Worm (Caenorhabditis elegans) whole organism, late embryonic: ENCODE results near the gene srx-76.
A peak's percentile ranks its signal among the peaks of the same experiment; 100 is the strongest.

ENCODE experiments used
- C08G9.2 ChIP-seq: sonication (generic microtip); optimal IDR thresholded peaks from 2 replicates; lab custom pipeline; 2016; ENCODE audit warnings: mild to moderate bottlenecking, missing genetic modification characterization, moderate library complexity, missing compliant biosample characterization
- C38D4.7 ChIP-seq: fragments of 200-800 bp; sonication (Bioruptor generic); optimal IDR thresholded peaks from 2 replicates; lab custom pipeline; 2018; ENCODE audit warnings: mild to moderate bottlenecking, missing genetic modification characterization, moderate library complexity, missing compliant biosample characterization
- K02D7.2 ChIP-seq: sonication (generic microtip); optimal IDR thresholded peaks from 2 replicates; lab custom pipeline; 2017; ENCODE audit warnings: mild to moderate bottlenecking, missing genetic modification characterization, missing compliant biosample characterization
- T23F11.4 ChIP-seq: fragments of 200-800 bp; sonication (Bioruptor generic); optimal IDR thresholded peaks from 2 replicates; lab custom pipeline; 2018; ENCODE audit warnings: mild to moderate bottlenecking, missing genetic modification characterization, missing compliant biosample characterization
- ahr-1 ChIP-seq: sonication (generic microtip); optimal IDR thresholded peaks from 2 replicates; lab custom pipeline; 2016; ENCODE audit warnings: missing genetic modification characterization, missing compliant biosample characterization
- ceh-18 ChIP-seq: sonication (generic microtip); optimal IDR thresholded peaks from 2 replicates; lab custom pipeline; 2016; ENCODE audit warnings: missing genetic modification characterization, missing compliant biosample characterization
- ceh-31 ChIP-seq: sonication (generic microtip); optimal IDR thresholded peaks from 2 replicates; lab custom pipeline; 2016; ENCODE audit warnings: missing genetic modification characterization, missing compliant biosample characterization
- ceh-34 ChIP-seq: sonication (generic microtip); optimal IDR thresholded peaks from 2 replicates; lab custom pipeline; 2016; ENCODE audit warnings: mild to moderate bottlenecking, missing genetic modification characterization, missing compliant biosample characterization
- ceh-45 ChIP-seq: fragments of 200-800 bp; sonication (Bioruptor generic); IDR thresholded peaks from 2 replicates; pipeline ENCODE4 v1.3.6; 2022; ENCODE audit warnings: missing genetic modification reagents, missing genetic modification characterization, missing compliant biosample characterization
- ceh-48 ChIP-seq: sonication (generic microtip); optimal IDR thresholded peaks from 2 replicates; lab custom pipeline; 2016; ENCODE audit warnings: missing genetic modification characterization, inconsistent platforms, missing compliant biosample characterization
- ceh-6 ChIP-seq: fragments of 200-800 bp; sonication (Bioruptor generic); optimal IDR thresholded peaks from 2 replicates; lab custom pipeline; 2018; ENCODE audit warnings: mild to moderate bottlenecking, missing genetic modification characterization, missing compliant biosample characterization
- ceh-9 ChIP-seq: sonication (generic microtip); optimal IDR thresholded peaks from 2 replicates; lab custom pipeline; 2016; ENCODE audit warnings: mild to moderate bottlenecking, missing genetic modification characterization, inconsistent platforms, missing compliant biosample characterization
- dve-1 ChIP-seq: sonication (generic microtip); optimal IDR thresholded peaks from 2 replicates; lab custom pipeline; 2017; ENCODE audit warnings: antibody characterized with exemption, mild to moderate bottlenecking, missing genetic modification characterization, missing compliant biosample characterization
- elt-4 ChIP-seq: sonication (generic microtip); optimal IDR thresholded peaks from 2 replicates; lab custom pipeline; 2016; ENCODE audit warnings: missing genetic modification characterization, missing compliant biosample characterization
- eyg-1 ChIP-seq: sonication (generic microtip); optimal IDR thresholded peaks from 2 replicates; lab custom pipeline; 2016; ENCODE audit warnings: missing genotype, missing genetic modification characterization, missing compliant biosample characterization
- fax-1 ChIP-seq: sonication (generic microtip); optimal IDR thresholded peaks from 2 replicates; lab custom pipeline; 2016; ENCODE audit warnings: missing genotype, missing genetic modification characterization, missing compliant biosample characterization
- fkh-10 ChIP-seq: fragments of 150-350 bp; optimal IDR thresholded peaks from 2 replicates; lab custom pipeline; 2014; ENCODE audit warnings: missing biosample characterization, missing genetic modification reagents, missing genetic modification characterization
- hlh-13 ChIP-seq: fragments of 200-800 bp; sonication (Bioruptor generic); optimal IDR thresholded peaks from 2 replicates; lab custom pipeline; 2018; ENCODE audit warnings: mild to moderate bottlenecking, missing genetic modification characterization, missing compliant biosample characterization
- hlh-15 ChIP-seq: sonication (generic microtip); optimal IDR thresholded peaks from 2 replicates; lab custom pipeline; 2016; ENCODE audit warnings: missing genetic modification characterization, missing compliant biosample characterization
- hlh-30 ChIP-seq: sonication (generic microtip); optimal IDR thresholded peaks from 2 replicates; lab custom pipeline; 2017; ENCODE audit warnings: antibody characterized with exemption, missing genetic modification characterization, missing compliant biosample characterization; ENCODE audit not compliant: insufficient read depth
- lim-6 ChIP-seq: sonication (generic microtip); optimal IDR thresholded peaks from 2 replicates; lab custom pipeline; 2016; ENCODE audit warnings: missing genetic modification characterization, missing compliant biosample characterization
- madf-2 ChIP-seq: sonication (generic microtip); optimal IDR thresholded peaks from 2 replicates; lab custom pipeline; 2017; ENCODE audit warnings: missing genetic modification characterization, missing compliant biosample characterization
- nfya-1 ChIP-seq: sonication (generic microtip); optimal IDR thresholded peaks from 2 replicates; lab custom pipeline; 2017; ENCODE audit warnings: missing genetic modification characterization, mild to moderate bottlenecking, missing compliant biosample characterization, antibody characterized with exemption, moderate library complexity
- nhr-232 ChIP-seq: sonication (generic microtip); optimal IDR thresholded peaks from 2 replicates; lab custom pipeline; 2016; ENCODE audit warnings: missing genetic modification characterization, missing compliant biosample characterization
- pag-3 ChIP-seq: sonication (generic microtip); optimal IDR thresholded peaks from 2 replicates; lab custom pipeline; 2016; ENCODE audit warnings: missing compliant biosample characterization, missing genetic modification characterization, borderline replicate concordance
- pax-1 ChIP-seq: fragments of 150-350 bp; optimal IDR thresholded peaks from 2 replicates; lab custom pipeline; 2014; ENCODE audit warnings: missing biosample characterization, missing genetic modification characterization
- pha-2 ChIP-seq: sonication (generic microtip); optimal IDR thresholded peaks from 2 replicates; lab custom pipeline; 2017; ENCODE audit warnings: mild to moderate bottlenecking, missing genetic modification characterization, missing compliant biosample characterization
- pqm-1 ChIP-seq: sonication (generic microtip); optimal IDR thresholded peaks from 2 replicates; lab custom pipeline; 2016; ENCODE audit warnings: missing genetic modification characterization, missing compliant biosample characterization
- pros-1 ChIP-seq: fragments of 150-350 bp; optimal IDR thresholded peaks from 2 replicates; lab custom pipeline; 2014; ENCODE audit warnings: missing biosample characterization, missing genetic modification reagents, missing genetic modification characterization
- ref-2 ChIP-seq: sonication (generic microtip); optimal IDR thresholded peaks from 2 replicates; lab custom pipeline; 2016; ENCODE audit warnings: missing genetic modification characterization, missing compliant biosample characterization
- rnt-1 ChIP-seq: sonication (generic microtip); optimal IDR thresholded peaks from 2 replicates; lab custom pipeline; 2016; ENCODE audit warnings: missing genetic modification characterization, missing compliant biosample characterization
- sox-2 ChIP-seq: fragments of 200-800 bp; sonication (Bioruptor generic); IDR thresholded peaks from 2 replicates; pipeline ENCODE4 v1.3.6; 2022; ENCODE audit warnings: missing genetic modification reagents, missing genetic modification characterization, missing compliant biosample characterization
- ttx-3 ChIP-seq: sonication (generic microtip); optimal IDR thresholded peaks from 2 replicates; lab custom pipeline; 2016; ENCODE audit warnings: missing genetic modification reagents, missing genetic modification characterization, missing compliant biosample characterization
- unc-55 ChIP-seq: sonication (generic microtip); optimal IDR thresholded peaks from 2 replicates; lab custom pipeline; 2017; ENCODE audit warnings: missing biosample characterization, missing genetic modification reagents, missing genetic modification characterization
- zip-5 ChIP-seq: sonication (generic microtip); optimal IDR thresholded peaks from 2 replicates; lab custom pipeline; 2016; ENCODE audit warnings: missing genetic modification characterization, missing compliant biosample characterization
- ztf-16 ChIP-seq: sonication (generic microtip); optimal IDR thresholded peaks from 2 replicates; lab custom pipeline; 2017; ENCODE audit warnings: missing genetic modification characterization, missing compliant biosample characterization

srx-76 gene

ce11 chrV:11921229-11921628 lies 29.6 kb downstream of the srx-76 start:
- TF ChIP-seq ref-2 (tag; lab: Kevin White, UChicago) (no peak), nhr-232 (tag; lab: Kevin White, UChicago) (no peak), unc-55 (GFP tag; lab: Kevin White, UChicago) (peak; percentile 55), ceh-6 (GFP tag; lab: Kevin White, UChicago) (no peak), pax-1 (tag; lab: Kevin White, UChicago) (no peak)

ce11 chrV:11921689-11922517 lies 30.3 kb downstream of the srx-76 start:
- TF ChIP-seq unc-55 (GFP tag; lab: Kevin White, UChicago), result peak; percentile 18
- TF ChIP-seq hlh-13 (GFP tag; lab: Kevin White, UChicago), result no peak
- no peak for TF ChIP-seq pros-1 (tag; lab: Kevin White, UChicago)
- TF ChIP-seq K02D7.2 (tag; lab: Kevin White, UChicago), result no peak
- no peak for TF ChIP-seq eyg-1
- no peak for TF ChIP-seq madf-2 (tag; lab: Kevin White, UChicago)
- no peak for TF ChIP-seq ceh-9 (tag; lab: Kevin White, UChicago)
- no peak for TF ChIP-seq fkh-10 (GFP tag; lab: Kevin White, UChicago)
- no peak for TF ChIP-seq ceh-34 (tag; lab: Kevin White, UChicago)
- TF ChIP-seq ceh-18 (tag; lab: Kevin White, UChicago), result peak; percentile 23
- no peak for TF ChIP-seq ceh-48
- TF ChIP-seq dve-1 (tag; lab: Kevin White, UChicago), result no peak
- TF ChIP-seq pag-3, result no peak
- TF ChIP-seq zip-5, result no peak
- TF ChIP-seq ttx-3 (tag; lab: Kevin White, UChicago), result no peak
- TF ChIP-seq ztf-16 (tag; lab: Kevin White, UChicago), result no peak
- TF ChIP-seq pax-1 (tag; lab: Kevin White, UChicago), result no peak
- TF ChIP-seq hlh-15 (tag; lab: Kevin White, UChicago), result no peak
- peak; percentile 45 for TF ChIP-seq ceh-31 (tag; lab: Kevin White, UChicago)
- TF ChIP-seq nfya-1 (tag; lab: Kevin White, UChicago), result peak; percentile 19
- no peak for TF ChIP-seq elt-4 (tag; lab: Kevin White, UChicago)
- no peak for TF ChIP-seq T23F11.4 (GFP tag; lab: Kevin White, UChicago)
- TF ChIP-seq ceh-45 (GFP tag; lab: Robert Waterston, UW), result no peak
- peak; percentile 4 for TF ChIP-seq rnt-1 (tag; lab: Kevin White, UChicago)
- no peak for TF ChIP-seq lim-6 (tag; lab: Kevin White, UChicago)
- no peak for TF ChIP-seq sox-2 (GFP tag; lab: Robert Waterston, UW)
- TF ChIP-seq pha-2 (tag; lab: Kevin White, UChicago), result no peak
- TF ChIP-seq pqm-1 (tag; lab: Kevin White, UChicago), result no peak
- no peak for TF ChIP-seq C38D4.7 (GFP tag; lab: Kevin White, UChicago)
- no peak for TF ChIP-seq hlh-30 (tag; lab: Kevin White, UChicago)
- TF ChIP-seq C08G9.2 (tag; lab: Kevin White, UChicago), result no peak
- no peak for TF ChIP-seq ahr-1
- TF ChIP-seq fax-1 (tag; lab: Kevin White, UChicago), result no peak

ce11 chrV:11927346-11927745 lies 35.7 kb downstream of the srx-76 start, which contains the start of gene osm-6:
Gene osm-6 (minus strand): TSS chrV:11927446.
- TF ChIP-seq sox-2 (GFP tag; lab: Robert Waterston, UW) (no peak), C08G9.2 (tag; lab: Kevin White, UChicago) (no peak), zip-5 (no peak)
